Fruit fly (Drosophila melanogaster) whole organism, embryonic: ENCODE measurements around the gene CG5968.

Source experiments
- Adf1 ChIP-seq: fragments of 200-800 bp; sonication (Bioruptor generic); IDR thresholded peaks from 2 replicates; pipeline ENCODE4 v1.3.6; 2022; ENCODE audit warnings: missing biosample characterization, missing genetic modification characterization
- BtbVII ChIP-seq: fragments of 200-800 bp; sonication (Bioruptor generic); optimal IDR thresholded peaks from 3 replicates; lab custom pipeline; 2017; ENCODE audit warnings: missing biosample characterization, mild to moderate bottlenecking, missing genetic modification characterization
- Bteb2 ChIP-seq: fragments of 200-800 bp; sonication (Bioruptor generic); optimal IDR thresholded peaks from 2 replicates; lab custom pipeline; 2016; ENCODE audit warnings: missing biosample characterization, missing genetic modification characterization
- CG1024 ChIP-seq: fragments of 200-800 bp; sonication (Bioruptor generic); IDR thresholded peaks from 2 replicates; pipeline ENCODE4 v1.3.6; 2022; ENCODE audit warnings: missing biosample characterization, missing genetic modification characterization
- CG10654 ChIP-seq: fragments of 200-800 bp; sonication (Bioruptor generic); optimal IDR thresholded peaks from 2 replicates; lab custom pipeline; 2016; ENCODE audit warnings: missing biosample characterization, missing genetic modification characterization
- CG17328 ChIP-seq: fragments of 200-800 bp; sonication (Bioruptor generic); IDR thresholded peaks from 2 replicates; pipeline ENCODE4 v1.3.6; 2022; ENCODE audit warnings: missing biosample characterization, missing genetic modification characterization
- CG2116 ChIP-seq: fragments of 200-800 bp; sonication (Bioruptor generic); optimal IDR thresholded peaks from 3 replicates; lab custom pipeline; 2018; ENCODE audit warnings: missing biosample characterization, mild to moderate bottlenecking, missing genetic modification characterization
- CG6272 ChIP-seq: fragments of 200-800 bp; sonication (Bioruptor generic); IDR thresholded peaks from 2 replicates; pipeline ENCODE4 v1.3.6; 2022; ENCODE audit warnings: missing biosample characterization, missing genetic modification characterization
- CG7372 ChIP-seq: fragments of 200-800 bp; sonication (Bioruptor generic); IDR thresholded peaks from 2 replicates; pipeline ENCODE4 v1.3.6; 2022; ENCODE audit warnings: missing biosample characterization, missing genetic modification characterization
- Dll ChIP-seq: fragments of 200-800 bp; sonication (Bioruptor generic); IDR thresholded peaks from 4 replicates; pipeline ENCODE4 v1.3.6; 2022; ENCODE audit warnings: missing biosample characterization, missing genetic modification characterization; ENCODE audit not compliant: partially characterized antibody
- ERR ChIP-seq: fragments of 200-800 bp; sonication (Bioruptor generic); optimal IDR thresholded peaks from 2 replicates; lab custom pipeline; 2016; ENCODE audit warnings: missing biosample characterization, missing genetic modification characterization
- Ets65A ChIP-seq: fragments of 200-800 bp; sonication (Bioruptor generic); peaks from one replicate; lab custom pipeline; 2016; ENCODE audit warnings: missing biosample characterization, missing genetic modification characterization
- Fer3 ChIP-seq: fragments of 200-800 bp; sonication (Bioruptor generic); optimal IDR thresholded peaks from 2 replicates; lab custom pipeline; 2018; ENCODE audit warnings: missing biosample characterization, mild to moderate bottlenecking, missing genetic modification characterization, moderate library complexity
- Hmr ChIP-seq: fragments of 200-800 bp; sonication (Bioruptor generic); optimal IDR thresholded peaks from 3 replicates; lab custom pipeline; 2017; ENCODE audit warnings: mild to moderate bottlenecking, missing biosample characterization, missing genetic modification reagents, missing genetic modification characterization
- Hr39 ChIP-seq: fragments of >200 bp; optimal IDR thresholded peaks from 2 replicates; lab custom pipeline; 2017
- Hsf ChIP-seq: fragments of 200-800 bp; sonication (Bioruptor generic); optimal IDR thresholded peaks from 3 replicates; lab custom pipeline; 2016; ENCODE audit warnings: missing biosample characterization, missing genetic modification characterization
- Jarid2 ChIP-seq: fragments of 200-800 bp; sonication (Bioruptor generic); optimal IDR thresholded peaks from 3 replicates; lab custom pipeline; 2017; ENCODE audit warnings: mild to moderate bottlenecking, missing biosample characterization, missing genetic modification reagents, missing genetic modification characterization
- Lim3 ChIP-seq: fragments of 200-800 bp; sonication (Bioruptor generic); IDR thresholded peaks from 2 replicates; pipeline ENCODE4 v1.3.6; 2022; ENCODE audit warnings: missing biosample characterization, missing genetic modification characterization
- MESR4 ChIP-seq: fragments of 200-800 bp; sonication (Bioruptor generic); optimal IDR thresholded peaks from 2 replicates; lab custom pipeline; 2018; ENCODE audit warnings: missing biosample characterization, mild to moderate bottlenecking, missing genetic modification characterization, moderate library complexity
- Med ChIP-seq: fragments of 200-800 bp; sonication (Bioruptor generic); peaks from one replicate; lab custom pipeline; 2016; ENCODE audit warnings: missing biosample characterization, missing genetic modification characterization, mild to moderate bottlenecking, inconsistent platforms, moderate library complexity
- Mes4 ChIP-seq: fragments of 200-800 bp; sonication (Bioruptor generic); optimal IDR thresholded peaks from 2 replicates; lab custom pipeline; 2016; ENCODE audit warnings: missing biosample characterization, missing genetic modification characterization
- NFAT ChIP-seq: fragments of 200-800 bp; sonication (Bioruptor generic); IDR thresholded peaks from 2 replicates; pipeline ENCODE4 v1.3.6; 2022; ENCODE audit warnings: missing biosample characterization, missing genetic modification characterization
- Nf-YC ChIP-seq: fragments of 200-800 bp; optimal IDR thresholded peaks from 3 replicates; lab custom pipeline; 2019; ENCODE audit warnings: missing biosample characterization, mild to moderate bottlenecking, missing genetic modification characterization, moderate library complexity
- Six4 ChIP-seq: fragments of 200-800 bp; sonication (Bioruptor generic); optimal IDR thresholded peaks from 2 replicates; lab custom pipeline; 2016; ENCODE audit warnings: missing biosample characterization, missing genetic modification characterization
- Sox102F ChIP-seq: fragments of 200-800 bp; sonication (Bioruptor generic); optimal IDR thresholded peaks from 2 replicates; lab custom pipeline; 2018; ENCODE audit warnings: missing biosample characterization, mild to moderate bottlenecking, missing genetic modification characterization, moderate library complexity
- TFAM ChIP-seq: fragments of 200-800 bp; sonication (Bioruptor generic); optimal IDR thresholded peaks from 2 replicates; lab custom pipeline; 2017; ENCODE audit warnings: missing biosample characterization, missing genetic modification characterization, inconsistent platforms
- ac ChIP-seq: fragments of 200-800 bp; sonication (Bioruptor generic); optimal IDR thresholded peaks from 3 replicates; lab custom pipeline; 2017; ENCODE audit warnings: missing biosample characterization, mild to moderate bottlenecking, missing genetic modification characterization
- bsh ChIP-seq, 2 experiments: fragments of 200-800 bp; sonication (Bioruptor generic); optimal IDR thresholded peaks; 2 replicates each; lab custom pipeline; 2017 to 2018; ENCODE audit warnings: mild to moderate bottlenecking in 2 of 2, missing biosample characterization in 2 of 2, missing genetic modification characterization in 2 of 2, moderate library complexity in 1 of 2
- cwo ChIP-seq: fragments of 200-800 bp; sonication (Bioruptor generic); optimal IDR thresholded peaks from 3 replicates; lab custom pipeline; 2017; ENCODE audit warnings: missing biosample characterization, missing genetic modification characterization, mild to moderate bottlenecking, moderate library complexity, missing genetic modification reagents
- da ChIP-seq: fragments of 200-800 bp; sonication (Bioruptor generic); optimal IDR thresholded peaks from 2 replicates; lab custom pipeline; 2016; ENCODE audit warnings: missing biosample characterization, missing genetic modification characterization
- disco-r ChIP-seq: fragments of 200-800 bp; sonication (Bioruptor generic); optimal IDR thresholded peaks from 2 replicates; lab custom pipeline; 2016; ENCODE audit warnings: missing biosample characterization, missing genetic modification characterization
- dmrt11E ChIP-seq: fragments of 200-800 bp; sonication (Bioruptor generic); optimal IDR thresholded peaks from 3 replicates; lab custom pipeline; 2018; ENCODE audit warnings: missing biosample characterization, mild to moderate bottlenecking, missing genetic modification characterization, moderate library complexity
- en ChIP-seq: fragments of 200-800 bp; sonication (Bioruptor generic); optimal IDR thresholded peaks from 2 replicates; lab custom pipeline; 2016; ENCODE audit warnings: missing biosample characterization, missing genetic modification characterization
- esg ChIP-seq: fragments of 200-800 bp; sonication (Bioruptor generic); conservative IDR thresholded peaks from 2 replicates; pipeline ENCODE4 v1.3.6; 2022; ENCODE audit warnings: missing biosample characterization, missing genetic modification characterization
- her ChIP-seq: fragments of 200-800 bp; sonication (Bioruptor generic); optimal IDR thresholded peaks from 2 replicates; lab custom pipeline; 2016; ENCODE audit warnings: missing biosample characterization, missing genetic modification characterization
- insv ChIP-seq, 2 experiments: fragments of 200-800 bp; sonication (Bioruptor generic); optimal IDR thresholded peaks; 3 replicates each; lab custom pipeline; 2016 to 2018; ENCODE audit warnings: missing biosample characterization in 2 of 2, missing genetic modification characterization in 2 of 2
- lab ChIP-seq: fragments of 200-800 bp; sonication (Bioruptor generic); optimal IDR thresholded peaks from 3 replicates; lab custom pipeline; 2017; ENCODE audit warnings: missing biosample characterization, missing genetic modification characterization, mild to moderate bottlenecking, moderate library complexity, missing genetic modification reagents
- lmd ChIP-seq: fragments of 200-800 bp; sonication (Bioruptor generic); IDR thresholded peaks from 2 replicates; pipeline ENCODE4 v1.3.6; 2022; ENCODE audit warnings: missing biosample characterization, missing genetic modification characterization
- lov ChIP-seq, 2 experiments: fragments of 200-800 bp in 1 of 2; fragments of >200 bp in 1 of 2; sonication (Bioruptor generic) in 1 of 2; IDR thresholded peaks in 1 of 2; optimal IDR thresholded peaks in 1 of 2; 2 replicates in 1 of 2; 3 replicates in 1 of 2; pipeline versions ENCODE4 v1.3.6 to Lab custom; 2017 to 2022; ENCODE audit warnings: missing biosample characterization in 1 of 2, missing genetic modification characterization in 1 of 2
- mld ChIP-seq: fragments of 200-800 bp; sonication (Bioruptor generic); IDR thresholded peaks from 3 replicates; pipeline ENCODE4 v1.3.6; 2022; ENCODE audit warnings: missing biosample characterization, missing genetic modification characterization; ENCODE audit not compliant: partially characterized antibody
- odd ChIP-seq: fragments of 200-800 bp; sonication (Bioruptor generic); optimal IDR thresholded peaks from 2 replicates; lab custom pipeline; 2017; ENCODE audit warnings: missing biosample characterization, mild to moderate bottlenecking, missing genetic modification characterization
- phol ChIP-seq: fragments of 200-800 bp; sonication (Bioruptor generic); optimal IDR thresholded peaks from 3 replicates; lab custom pipeline; 2018; ENCODE audit warnings: missing biosample characterization, mild to moderate bottlenecking, missing genetic modification characterization, moderate library complexity
- scrt ChIP-seq: fragments of 200-800 bp; sonication (Bioruptor generic); optimal IDR thresholded peaks from 2 replicates; lab custom pipeline; 2018; ENCODE audit warnings: missing biosample characterization, mild to moderate bottlenecking, missing genetic modification characterization, moderate library complexity
- sisA ChIP-seq: fragments of 200-800 bp; sonication (Bioruptor generic); IDR thresholded peaks from 2 replicates; pipeline ENCODE4 v1.3.6; 2022; ENCODE audit warnings: missing biosample characterization, missing genetic modification characterization
- tap ChIP-seq: fragments of 200-800 bp; optimal IDR thresholded peaks from 3 replicates; lab custom pipeline; 2019; ENCODE audit warnings: missing biosample characterization, mild to moderate bottlenecking, missing genetic modification characterization, moderate library complexity
- toy ChIP-seq: fragments of 200-800 bp; sonication (Bioruptor generic); IDR thresholded peaks from 2 replicates; pipeline ENCODE4 v1.3.6; 2022; ENCODE audit warnings: missing biosample characterization, missing genetic modification characterization
- tup ChIP-seq: fragments of 200-800 bp; sonication (Bioruptor generic); optimal IDR thresholded peaks from 2 replicates; lab custom pipeline; 2016; ENCODE audit warnings: missing biosample characterization, mild to moderate bottlenecking, missing genetic modification characterization, moderate library complexity
- unc-4 ChIP-seq: fragments of 200-800 bp; sonication (Bioruptor generic); IDR thresholded peaks from 2 replicates; pipeline ENCODE4 v1.3.6; 2022; ENCODE audit warnings: missing biosample characterization, missing genetic modification characterization; ENCODE audit not compliant: partially characterized antibody
- wor ChIP-seq: fragments of 200-800 bp; sonication (Bioruptor generic); IDR thresholded peaks from 2 replicates; pipeline ENCODE4 v1.3.6; 2022; ENCODE audit warnings: missing biosample characterization, missing genetic modification characterization

CG5968 gene

DNA sequence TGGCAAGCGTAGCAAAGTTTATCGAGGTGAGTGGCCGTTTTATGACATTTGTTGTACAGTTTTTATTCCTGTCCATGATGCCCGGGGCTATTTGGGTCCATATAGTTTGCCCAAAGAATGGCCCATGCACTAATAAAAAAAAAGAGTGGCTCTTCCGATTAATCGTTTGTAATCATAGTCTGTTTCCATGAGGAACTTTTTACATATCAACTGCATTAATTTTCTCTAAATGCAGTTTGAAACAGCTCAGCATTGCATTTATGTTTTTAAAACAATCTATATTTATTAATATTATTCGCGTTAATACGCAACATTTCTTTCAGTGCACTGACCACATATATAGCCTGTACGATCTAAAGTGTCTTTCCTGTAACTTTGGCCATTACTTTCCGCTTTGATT is 10.2 kb upstream of the CG5968 start:
- TF ChIP-seq TFAM (GFP tag; lab: Kevin White, UChicago) (no peak), ac (GFP tag; lab: Kevin White, UChicago) (no peak), en (no peak), MESR4 (GFP tag; lab: Kevin White, UChicago) (no peak), Dll (GFP tag; lab: Robert Waterston, UW) (no peak), BtbVII (GFP tag; lab: Kevin White, UChicago) (no peak), Bteb2 (no peak), Hr39 (no peak), CG7372 (GFP tag; lab: Robert Waterston, UW) (no peak), wor (GFP tag; lab: Robert Waterston, UW) (no peak), ERR (GFP tag; lab: Kevin White, UChicago) (no peak), unc-4 (GFP tag; lab: Robert Waterston, UW) (no peak)

DNA sequence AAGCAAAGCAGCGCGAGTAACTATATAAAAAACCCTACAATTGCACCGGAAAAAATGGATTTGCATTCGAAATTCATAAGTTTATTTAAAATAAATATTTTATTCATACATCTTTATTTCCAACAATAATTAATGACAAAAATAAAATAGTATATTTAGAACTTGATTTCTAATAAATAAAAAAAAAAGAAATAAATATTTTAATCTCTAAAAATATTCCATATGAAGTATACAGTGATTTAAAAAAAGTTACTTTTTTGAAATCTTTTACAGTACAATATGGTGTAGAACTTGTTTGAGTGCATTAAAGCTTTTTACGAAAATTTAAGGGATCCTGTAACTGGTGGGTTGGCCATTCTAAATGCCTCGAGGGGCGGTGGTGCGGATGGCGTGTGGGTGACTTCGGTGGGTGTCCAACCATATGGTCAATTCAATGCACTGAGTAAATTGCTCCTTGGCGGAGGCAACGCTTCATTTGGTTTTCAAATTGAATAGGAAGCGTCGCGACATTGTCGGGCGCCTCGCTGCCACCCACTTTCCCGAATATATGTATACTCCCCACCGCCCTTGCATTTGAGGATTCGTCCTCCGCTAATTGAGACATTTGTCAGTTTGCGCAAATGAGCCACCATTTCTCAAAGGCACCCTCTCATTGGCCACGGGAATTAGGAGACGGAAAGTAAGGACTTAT is 1.2 kb downstream of the CG5968 start:
- TF ChIP-seq Ets65A = peak; percentile 79
- peak; percentile 43 for TF ChIP-seq cwo (GFP tag; lab: Kevin White, UChicago)
- no peak for TF ChIP-seq insv (GFP tag; optimal IDR thresholded peaks at IDR 0.05; lab: Kevin White, UChicago)
- TF ChIP-seq CG1024 (GFP tag; lab: Robert Waterston, UW) = 0 out of 2 replicates have a peak, but pooled peaks have one; percentile 10
- TF ChIP-seq Hmr (GFP tag; lab: Kevin White, UChicago) = peak; percentile 33
- TF ChIP-seq CG10654 (GFP tag; lab: Kevin White, UChicago) = no peak
- TF ChIP-seq da (GFP tag; lab: Kevin White, UChicago) = no peak
- no peak for TF ChIP-seq tup (GFP tag; lab: Kevin White, UChicago)
- no peak for TF ChIP-seq Lim3 (GFP tag; lab: Robert Waterston, UW)
- no peak for TF ChIP-seq scrt (GFP tag; lab: Kevin White, UChicago)
- TF ChIP-seq phol (tag; lab: Kevin White, UChicago) = no peak
- TF ChIP-seq lmd (GFP tag; lab: Robert Waterston, UW) = no peak
- TF ChIP-seq sisA = no peak
- no peak for TF ChIP-seq tap (tag; lab: Kevin White, UChicago)
- no peak for TF ChIP-seq CG6272 (GFP tag; lab: Robert Waterston, UW)
- peak; percentile 11 for TF ChIP-seq odd (GFP tag; lab: Kevin White, UChicago)
- no peak for TF ChIP-seq NFAT (GFP tag; lab: Robert Waterston, UW)
- TF ChIP-seq her (GFP tag; lab: Kevin White, UChicago) = no peak
- no peak for TF ChIP-seq Hsf (GFP tag; lab: Kevin White, UChicago)
- TF ChIP-seq Six4 (GFP tag; lab: Kevin White, UChicago) = no peak
- no peak for TF ChIP-seq Jarid2 (GFP tag; lab: Kevin White, UChicago)
- no peak for TF ChIP-seq Adf1 (GFP tag; lab: Robert Waterston, UW)
- peak; percentile 39 for TF ChIP-seq dmrt11E (tag; lab: Kevin White, UChicago)
- no peak for TF ChIP-seq disco-r
- TF ChIP-seq CG2116 (GFP tag; lab: Kevin White, UChicago) = no peak
- 0 out of 2 replicates have a peak, but pooled peaks have one; percentile 9 for TF ChIP-seq CG17328 (GFP tag; lab: Robert Waterston, UW)
- TF ChIP-seq Sox102F = peak; percentile 59
- TF ChIP-seq lov (optimal IDR thresholded peaks at IDR 0.05; lab: Kevin White, UChicago) = no peak
- no peak for TF ChIP-seq lov (GFP tag; IDR thresholded peaks at IDR 0.05; lab: Robert Waterston, UW)
- TF ChIP-seq esg (GFP tag; lab: Robert Waterston, UW) = no peak
- 0 out of 3 replicates have a peak, but pooled peaks have one; percentile 51 for TF ChIP-seq mld (GFP tag; lab: Robert Waterston, UW)
- TF ChIP-seq bsh (GFP tag; optimal IDR thresholded peaks at IDR 0.05; lab: Kevin White, UChicago) = no peak
- TF ChIP-seq Mes4 (GFP tag; lab: Kevin White, UChicago) = no peak
- peak; percentile 53 for TF ChIP-seq lab (GFP tag; lab: Kevin White, UChicago)
- TF ChIP-seq toy (GFP tag; lab: Robert Waterston, UW) = no peak
- TF ChIP-seq Fer3 = no peak
- no peak for TF ChIP-seq Med (GFP tag; lab: Kevin White, UChicago)
- TF ChIP-seq Nf-YC = no peak
